Worm (Caenorhabditis elegans) whole organism, young adult: ENCODE data around the gene cya-2.
"Not testable (repeated sequence)": the region's sequence is repeated elsewhere in the genome, so short reads cannot be mapped to it uniquely, and the experiment has no call there.

Experiments used
- B0261.1 ChIP-seq: sonication (generic microtip); optimal IDR thresholded peaks from 2 replicates; lab custom pipeline; 2016; ENCODE audit warnings: mild to moderate bottlenecking, missing genetic modification characterization, moderate library complexity, missing compliant biosample characterization
- D2030.7 ChIP-seq: fragments of 200-800 bp; sonication (Bioruptor generic); IDR thresholded peaks from 2 replicates; pipeline ENCODE4 v1.3.6; 2022; ENCODE audit warnings: missing genetic modification reagents, missing genetic modification characterization, missing compliant biosample characterization
- K12H6.12 ChIP-seq: fragments of 200-800 bp; sonication (Bioruptor generic); optimal IDR thresholded peaks from 2 replicates; lab custom pipeline; 2018; ENCODE audit warnings: mild to moderate bottlenecking, missing genetic modification characterization, missing compliant biosample characterization
- Y53F4B.3 ChIP-seq: fragments of 200-800 bp; sonication (Bioruptor generic); IDR thresholded peaks from 2 replicates; pipeline ENCODE4 v1.3.6; 2022; ENCODE audit warnings: missing genetic modification reagents, missing genetic modification characterization, missing compliant biosample characterization
- Y95B8A.8 ChIP-seq: fragments of 200-800 bp; sonication (Bioruptor generic); IDR thresholded peaks from 2 replicates; pipeline ENCODE4 v1.3.6; 2022; ENCODE audit warnings: missing genetic modification reagents, missing genetic modification characterization, missing compliant biosample characterization
- ama-1 ChIP-seq, 3 experiments: fragments of 150-350 bp in 1 of 3; sonication (generic microtip) in 2 of 3; optimal IDR thresholded peaks; 2 replicates each; lab custom pipeline; 2014 to 2018; ENCODE audit warnings: missing biosample characterization in 2 of 3, missing genetic modification characterization in 2 of 3, missing genetic modification reagents in 2 of 3
- aptf-2 ChIP-seq: fragments of 200-800 bp; sonication (Bioruptor generic); conservative IDR thresholded peaks from 2 replicates; pipeline ENCODE4 v1.3.6; 2022; ENCODE audit warnings: missing genetic modification reagents, missing genetic modification characterization, missing compliant biosample characterization
- aptf-3 ChIP-seq: fragments of 200-800 bp; sonication (Bioruptor generic); IDR thresholded peaks from 2 replicates; pipeline ENCODE4 v1.3.6; 2022; ENCODE audit warnings: missing genetic modification characterization, missing compliant biosample characterization
- bed-1 ChIP-seq: fragments of 200-800 bp; sonication (Bioruptor generic); IDR thresholded peaks from 2 replicates; pipeline ENCODE4 v1.3.6; 2022; ENCODE audit warnings: missing genetic modification reagents, missing genetic modification characterization, missing compliant biosample characterization
- ceh-100 ChIP-seq: fragments of 200-800 bp; sonication (Bioruptor generic); IDR thresholded peaks from 2 replicates; pipeline ENCODE4 v1.3.6; 2022; ENCODE audit warnings: missing genetic modification reagents, missing genetic modification characterization, missing compliant biosample characterization
- ceh-27 ChIP-seq: fragments of 200-800 bp; sonication (Bioruptor generic); optimal IDR thresholded peaks from 2 replicates; lab custom pipeline; 2018; ENCODE audit warnings: mild to moderate bottlenecking, missing genetic modification characterization, moderate library complexity, missing compliant biosample characterization
- ceh-58 ChIP-seq: fragments of 200-800 bp; sonication (Bioruptor generic); IDR thresholded peaks from 2 replicates; pipeline ENCODE4 v1.3.6; 2022; ENCODE audit warnings: missing genetic modification characterization, missing compliant biosample characterization
- chd-7 ChIP-seq: sonication (generic microtip); optimal IDR thresholded peaks from 2 replicates; lab custom pipeline; 2016; ENCODE audit warnings: mild to moderate bottlenecking, missing genetic modification characterization, moderate library complexity, missing compliant biosample characterization
- ets-4 ChIP-seq: fragments of 200-800 bp; sonication (Bioruptor generic); optimal IDR thresholded peaks from 2 replicates; lab custom pipeline; 2018; ENCODE audit warnings: mild to moderate bottlenecking, missing genetic modification characterization, missing compliant biosample characterization
- gei-17 ChIP-seq: fragments of 200-800 bp; sonication (Bioruptor generic); optimal IDR thresholded peaks from 2 replicates; lab custom pipeline; 2018; ENCODE audit warnings: mild to moderate bottlenecking, missing genetic modification characterization, missing compliant biosample characterization
- hmg-1.2 ChIP-seq: fragments of 200-800 bp; sonication (Bioruptor generic); IDR thresholded peaks from 2 replicates; pipeline ENCODE4 v1.3.6; 2022; ENCODE audit warnings: missing genetic modification reagents, missing genetic modification characterization, missing compliant biosample characterization
- hrde-1 ChIP-seq: sonication (generic microtip); optimal IDR thresholded peaks from 2 replicates; lab custom pipeline; 2016; ENCODE audit warnings: missing genetic modification characterization, mild to moderate bottlenecking, missing compliant biosample characterization, moderate library complexity, missing genotype, missing genetic modification reagents, borderline replicate concordance
- hsf-1 ChIP-seq: fragments of 200-800 bp; sonication (Bioruptor generic); IDR thresholded peaks from 2 replicates; pipeline ENCODE4 v1.3.6; 2022; ENCODE audit warnings: missing genetic modification reagents, missing genetic modification characterization, missing compliant biosample characterization
- lin-35 ChIP-seq, 3 experiments: fragments of 150-350 bp in 2 of 3; sonication (generic microtip) in 1 of 3; optimal IDR thresholded peaks; 2 replicates each; lab custom pipeline; 2014 to 2018; ENCODE audit warnings: missing biosample characterization in 3 of 3, missing genetic modification characterization in 3 of 3, missing genetic modification reagents in 3 of 3
- lin-54 ChIP-seq: fragments of 200-800 bp; sonication (Bioruptor generic); optimal IDR thresholded peaks from 2 replicates; lab custom pipeline; 2018; ENCODE audit warnings: mild to moderate bottlenecking, missing genetic modification characterization, missing compliant biosample characterization
- lsy-27 ChIP-seq: sonication (generic microtip); optimal IDR thresholded peaks from 2 replicates; lab custom pipeline; 2017; ENCODE audit warnings: missing genetic modification characterization, mild to moderate bottlenecking, missing compliant biosample characterization, antibody characterized with exemption, missing genotype, borderline replicate concordance; ENCODE audit not compliant: insufficient read depth
- nfya-1 ChIP-seq: sonication (generic microtip); optimal IDR thresholded peaks from 2 replicates; lab custom pipeline; 2017; ENCODE audit warnings: antibody characterized with exemption, missing compliant biosample characterization, missing genetic modification characterization, borderline replicate concordance; ENCODE audit not compliant: insufficient read depth
- nfyb-1 ChIP-seq: fragments of 200-800 bp; sonication (Bioruptor generic); IDR thresholded peaks from 2 replicates; pipeline ENCODE4 v1.3.6; 2022; ENCODE audit warnings: missing genetic modification reagents, missing genetic modification characterization, missing compliant biosample characterization
- nhr-27 ChIP-seq: fragments of 200-800 bp; sonication (Bioruptor generic); optimal IDR thresholded peaks from 2 replicates; lab custom pipeline; 2018; ENCODE audit warnings: mild to moderate bottlenecking, missing genetic modification characterization, moderate library complexity, missing compliant biosample characterization
- nhr-80 ChIP-seq: sonication (generic microtip); optimal IDR thresholded peaks from 2 replicates; lab custom pipeline; 2016; ENCODE audit warnings: missing genetic modification characterization, missing compliant biosample characterization
- rec-8 ChIP-seq, 2 experiments: sonication (generic microtip); optimal IDR thresholded peaks; 2 replicates each; lab custom pipeline; 2016; ENCODE audit warnings: mild to moderate bottlenecking in 2 of 2, missing genetic modification characterization in 2 of 2, missing genetic modification reagents in 2 of 2, missing genotype in 2 of 2, missing biosample characterization in 1 of 2, missing compliant biosample characterization in 1 of 2, moderate library complexity in 1 of 2
- sdz-38 ChIP-seq: sonication (generic microtip); optimal IDR thresholded peaks from 2 replicates; lab custom pipeline; 2016; ENCODE audit warnings: missing genotype, missing genetic modification characterization, missing compliant biosample characterization
- unc-62 ChIP-seq: fragments of 150-350 bp; optimal IDR thresholded peaks from 2 replicates; lab custom pipeline; 2014; ENCODE audit warnings: missing biosample characterization, missing genetic modification reagents, missing genetic modification characterization
- ztf-18 ChIP-seq: sonication (generic microtip); optimal IDR thresholded peaks from 2 replicates; lab custom pipeline; 2016; ENCODE audit warnings: missing genotype, mild to moderate bottlenecking, missing genetic modification characterization, missing compliant biosample characterization
- ztf-26 ChIP-seq: sonication (generic microtip); optimal IDR thresholded peaks from 2 replicates; lab custom pipeline; 2017; ENCODE audit warnings: missing genetic modification characterization, missing compliant biosample characterization

Gene cya-2

ce11 chrII:2023514-2023913 lies at the start of gene cya-2:
cya-2 (minus strand) TSS chrII:2023614.
- TF ChIP-seq bed-1 (GFP tag; lab: Robert Waterston, UW); hrde-1; ceh-27: not testable (repeated sequence)

ce11 chrII:2071429-2071828 lies 48.0 kb upstream of the cya-2 start, which contains the start of gene F07E5.7:
F07E5.7 (minus strand) TSS chrII:2071529.
- TF ChIP-seq ets-4 (GFP tag; lab: Kevin White, UChicago) (no peak), gei-17 (GFP tag; lab: Kevin White, UChicago) (no peak), ama-1 (optimal IDR thresholded peaks at IDR 0.05; lab: Kevin White, UChicago) (no peak), ama-1 (GFP tag; optimal IDR thresholded peaks at IDR 0.05; lab: Kevin White, UChicago) (no peak), Y53F4B.3 (GFP tag; lab: Robert Waterston, UW) (no peak), B0261.1 (tag; lab: Kevin White, UChicago) (no peak), nfya-1 (tag; lab: Kevin White, UChicago) (no peak), ceh-100 (GFP tag; lab: Robert Waterston, UW) (no peak)

ce11 chrII:2067451-2068021 lies 44.1 kb upstream of the cya-2 start, which contains the start of gene F07E5.12:
F07E5.12 (plus strand) TSS chrII:2067971.
- peak; percentile 83 for TF ChIP-seq aptf-2
- TF ChIP-seq hsf-1 (GFP tag; lab: Robert Waterston, UW): 0 out of 2 replicates have a peak, but pooled peaks have one; percentile 17

- TF ChIP-seq nhr-80 (no peak), ztf-26 (tag; lab: Kevin White, UChicago) (no peak), D2030.7 (GFP tag; lab: Robert Waterston, UW) (no peak)
Observed at ce11 chrII:2064497-2064896, 41.1 kb upstream of the cya-2 start, which contains the start of gene fbxb-6. fbxb-6 (plus strand) TSS chrII:2064797.

ce11 chrII:2063989-2064388 lies 40.6 kb upstream of the cya-2 start, which contains the start of gene F07E5.13:
F07E5.13 (minus strand) TSS chrII:2064089.
- TF ChIP-seq lsy-27 (tag; lab: Kevin White, UChicago) (no peak), unc-62 (GFP tag; lab: Kevin White, UChicago) (no peak), rec-8 (tag; optimal IDR thresholded peaks at IDR 0.05; lab: Kevin White, UChicago) (no peak), K12H6.12 (no peak), nfyb-1 (GFP tag; lab: Robert Waterston, UW) (no peak), sdz-38 (tag; lab: Kevin White, UChicago) (no peak), ztf-18 (no peak), ceh-100 (GFP tag; lab: Robert Waterston, UW) (no peak), nhr-27 (tag; lab: Kevin White, UChicago) (no peak), lin-35 (GFP tag; optimal IDR thresholded peaks at IDR 0.05; lab: Kevin White, UChicago) (no peak), lin-54 (GFP tag; lab: Kevin White, UChicago) (no peak), hmg-1.2 (GFP tag; lab: Robert Waterston, UW) (no peak), ets-4 (GFP tag; lab: Kevin White, UChicago) (no peak), Y95B8A.8 (GFP tag; lab: Robert Waterston, UW) (no peak), aptf-3 (GFP tag; lab: Robert Waterston, UW) (no peak), ceh-58 (GFP tag; lab: Robert Waterston, UW) (no peak), ceh-27 (no peak), chd-7 (tag; lab: Kevin White, UChicago) (no peak)
